Worm (Caenorhabditis elegans): ENCODE results near the gene atg-3.

Gene atg-3

DNA sequence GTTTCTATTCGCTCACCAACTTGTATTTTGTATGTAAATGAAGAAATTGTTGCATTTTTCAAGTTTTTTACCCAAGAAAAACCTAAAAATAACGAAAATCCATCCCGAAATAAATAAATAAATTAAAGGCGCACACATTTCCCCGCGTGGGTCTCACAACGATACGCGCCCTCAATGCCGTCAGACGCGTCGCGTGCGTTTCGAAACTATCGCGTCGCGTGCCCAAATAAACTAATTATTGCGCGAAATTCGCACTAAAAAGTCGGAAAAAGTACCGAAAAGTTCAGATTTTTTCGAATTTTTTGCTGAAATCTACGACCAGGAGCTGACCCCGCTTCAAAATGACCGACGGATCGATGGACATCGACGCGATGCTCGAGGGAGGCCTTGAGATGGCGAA, 2.1 kb downstream of the atg-3 start, which contains the start of gene rbm-39 (continued):
- TF ChIP-seq hpl-2 (GFP tag; optimal IDR thresholded peaks at IDR 0.05) (peak; percentile 49), xbp-1 (tag; optimal IDR thresholded peaks at IDR 0.05) (peak; percentile 86), lin-35 (GFP tag; optimal IDR thresholded peaks at IDR 0.05) (peak; percentile 88 to 90), unc-130 (tag; optimal IDR thresholded peaks at IDR 0.05) (peak; percentile 94), aly-2 (tag; optimal IDR thresholded peaks at IDR 0.05) (no peak), sptf-1 (tag; optimal IDR thresholded peaks at IDR 0.05) (no peak), mdl-1 (tag; optimal IDR thresholded peaks at IDR 0.05) (peak in 1 of 2 experiments; percentile 78), alr-1 (tag; optimal IDR thresholded peaks at IDR 0.05; ENCODE audit: borderline replicate concordance) (no peak), jun-1 (tag; optimal IDR thresholded peaks at IDR 0.05) (peak; percentile 81), dsc-1 (tag; optimal IDR thresholded peaks at IDR 0.05) (peak; percentile 80), fkh-8 (tag; optimal IDR thresholded peaks at IDR 0.05) (peak; percentile 94), ztf-11 (tag; optimal IDR thresholded peaks at IDR 0.05) (peak in 1 of 2 experiments; percentile 34), zag-1 (tag; optimal IDR thresholded peaks at IDR 0.05) (no peak), snu-23 (GFP tag; optimal IDR thresholded peaks at IDR 0.05) (peak; percentile 93), swsn-7 (tag; optimal IDR thresholded peaks at IDR 0.05) (peak; percentile 88), nhr-84 (tag; optimal IDR thresholded peaks at IDR 0.05) (no peak), unc-62 (GFP tag; optimal IDR thresholded peaks at IDR 0.05) (no peak), rnt-1 (tag; optimal IDR thresholded peaks at IDR 0.05) (peak; percentile 78), nhr-85 (tag) (peak; percentile 92), blmp-1 (tag; optimal IDR thresholded peaks at IDR 0.05) (peak; percentile 79), ama-1 (optimal IDR thresholded peaks at IDR 0.05) (peak; percentile 57), mab-9 (GFP tag; IDR thresholded peaks at IDR 0.05) (0 out of 2 replicates have a peak, but pooled peaks have one; percentile 49), lir-3 (tag; optimal IDR thresholded peaks at IDR 0.05; ENCODE audit: poor library complexity) (no peak), nhr-28 (tag; optimal IDR thresholded peaks at IDR 0.05) (no peak), ceh-8 (GFP tag; optimal IDR thresholded peaks at IDR 0.05) (peak; percentile 79), skn-1 (tag; optimal IDR thresholded peaks at IDR 0.05) (peak; percentile 88), F16B12.6 (tag; optimal IDR thresholded peaks at IDR 0.05) (peak; percentile 75), nhr-90 (tag; optimal IDR thresholded peaks at IDR 0.05; ENCODE audit: poor library complexity) (peak; percentile 69), dpl-1 (GFP tag; optimal IDR thresholded peaks at IDR 0.05) (peak; percentile 75 to 85 (median 80)), nhr-77 (tag; optimal IDR thresholded peaks at IDR 0.05) (peak; percentile 64), sox-4 (tag; optimal IDR thresholded peaks at IDR 0.05) (peak; percentile 29), nhr-71 (tag; optimal IDR thresholded peaks at IDR 0.05) (peak; percentile 93), efl-1 (optimal IDR thresholded peaks at IDR 0.05) (peak; percentile 86 to 88), efl-1 (GFP tag; optimal IDR thresholded peaks at IDR 0.05 in 1 of 2) (peak; percentile 81 to 98), lsy-2 (tag; optimal IDR thresholded peaks at IDR 0.05) (peak; percentile 91 to 93)

DNA sequence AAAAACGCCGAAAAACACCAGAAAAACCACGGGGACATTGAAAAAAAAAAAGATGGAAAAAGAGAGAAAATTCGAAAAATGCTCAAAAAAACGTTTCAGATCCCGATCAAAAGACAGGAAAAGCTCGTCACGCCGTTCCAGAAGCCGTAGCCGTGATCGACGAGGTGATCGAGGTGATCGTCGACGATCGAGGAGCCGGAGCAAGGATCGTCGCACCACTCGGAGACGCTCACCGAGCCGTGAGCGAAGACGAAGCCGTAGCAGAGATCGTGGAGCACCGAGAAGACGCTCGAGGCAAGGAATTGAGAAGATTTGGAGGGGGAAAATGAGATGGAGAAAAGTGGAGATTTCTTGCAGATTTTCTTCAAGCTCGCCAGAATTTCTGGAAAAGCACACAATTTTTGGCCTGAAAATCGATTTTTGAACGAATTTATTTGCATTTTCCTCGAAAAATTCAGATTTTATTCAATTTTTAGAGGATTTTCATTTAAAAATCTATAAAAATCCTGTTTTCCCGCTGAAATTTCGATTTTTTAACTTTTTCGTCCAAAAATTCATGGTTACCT, 3.0 kb downstream of the atg-3 start:
- TF ChIP-seq pag-3 (tag; optimal IDR thresholded peaks at IDR 0.05; ENCODE audit: borderline replicate concordance, insufficient read depth) (no peak), efl-1 (optimal IDR thresholded peaks at IDR 0.05) (no peak), efl-1 (GFP tag; optimal IDR thresholded peaks at IDR 0.05 in 1 of 2) (peak in 1 of 2 experiments; percentile 74), nhr-85 (tag) (peak; percentile 61)

DNA sequence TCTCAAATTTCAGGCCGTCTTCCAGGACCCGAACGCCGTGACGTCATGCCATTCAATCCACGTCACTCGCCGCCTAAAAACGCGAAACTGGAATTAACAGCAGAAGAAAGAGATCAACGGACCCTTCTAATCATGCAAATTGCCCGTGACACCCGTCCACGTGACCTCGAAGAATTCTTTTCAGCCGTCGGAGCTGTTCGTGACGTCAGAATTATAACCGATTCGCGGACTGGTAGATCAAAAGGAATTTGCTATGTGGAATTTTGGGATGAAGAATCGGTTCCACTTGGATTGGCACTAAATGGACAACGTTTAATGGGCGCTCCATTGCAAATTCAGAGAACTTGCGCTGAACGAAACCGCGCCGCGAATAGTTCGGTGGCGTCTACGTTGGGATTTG, 5.1 kb downstream of the atg-3 start:
- TF ChIP-seq sox-4 (tag; optimal IDR thresholded peaks at IDR 0.05): no peak
- no peak for TF ChIP-seq sptf-1 (tag; optimal IDR thresholded peaks at IDR 0.05)
- TF ChIP-seq fkh-4 (tag; optimal IDR thresholded peaks at IDR 0.05; ENCODE audit: borderline replicate concordance): no peak
- TF ChIP-seq efl-1 (optimal IDR thresholded peaks at IDR 0.05): no peak
- peak in 1 of 2 experiments; percentile 26 for TF ChIP-seq efl-1 (GFP tag; optimal IDR thresholded peaks at IDR 0.05 in 1 of 2)
- no peak for TF ChIP-seq pax-3 (tag; optimal IDR thresholded peaks at IDR 0.05)
- TF ChIP-seq elt-3 (tag; optimal IDR thresholded peaks at IDR 0.05): no peak
- TF ChIP-seq aha-1 (tag; optimal IDR thresholded peaks at IDR 0.05): no peak

Measured in whole organism, L1 larva.